Fruit fly (Drosophila melanogaster): ENCODE results near the gene CG14187.

dm6 chr3L:20105794-20106193 lies 6.9 kb downstream of the CG14187 start, which contains the start of gene CG14185:
- TF ChIP-seq Sin3A (optimal IDR thresholded peaks at IDR 0.05) (no peak), psq (optimal IDR thresholded peaks at IDR 0.05) (no peak), ttk (optimal IDR thresholded peaks at IDR 0.05) (no peak), insv (optimal IDR thresholded peaks at IDR 0.05) (no peak)
